Fruit fly (Drosophila melanogaster) whole organism, embryonic: ENCODE data around the gene CG9992.

Experiments
- Atf6 ChIP-seq: fragments of 200-800 bp; sonication (Bioruptor generic); IDR thresholded peaks from 2 replicates; pipeline ENCODE4 v1.3.6; 2022; ENCODE audit warnings: missing biosample characterization, missing genetic modification characterization
- Blimp-1 ChIP-seq: fragments of 200-800 bp; sonication (Bioruptor generic); optimal IDR thresholded peaks from 3 replicates; lab custom pipeline; 2018; ENCODE audit warnings: missing biosample characterization, missing genetic modification characterization, mild to moderate bottlenecking, moderate library complexity, missing genetic modification reagents
- BtbVII ChIP-seq: fragments of 200-800 bp; sonication (Bioruptor generic); optimal IDR thresholded peaks from 3 replicates; lab custom pipeline; 2017; ENCODE audit warnings: missing biosample characterization, mild to moderate bottlenecking, missing genetic modification characterization
- CG10209 ChIP-seq: fragments of 200-800 bp; sonication (Bioruptor generic); optimal IDR thresholded peaks from 3 replicates; lab custom pipeline; 2017; ENCODE audit warnings: missing biosample characterization, mild to moderate bottlenecking, missing genetic modification characterization, missing genetic modification reagents
- CG11695 ChIP-seq: fragments of 200-800 bp; sonication (Bioruptor generic); IDR thresholded peaks from 3 replicates; pipeline ENCODE4 v1.3.6; 2022; ENCODE audit warnings: missing biosample characterization, missing genetic modification characterization
- CG12219 ChIP-seq: fragments of 200-800 bp; sonication (Bioruptor generic); optimal IDR thresholded peaks from 3 replicates; lab custom pipeline; 2018; ENCODE audit warnings: missing biosample characterization, mild to moderate bottlenecking, missing genetic modification characterization
- CG1233 ChIP-seq: fragments of 200-800 bp; sonication (Bioruptor generic); optimal IDR thresholded peaks from 4 replicates; lab custom pipeline; 2018; ENCODE audit warnings: missing biosample characterization, mild to moderate bottlenecking, missing genetic modification characterization
- CG15073 ChIP-seq: fragments of 200-800 bp; sonication (Bioruptor generic); optimal IDR thresholded peaks from 2 replicates; lab custom pipeline; 2016; ENCODE audit warnings: missing biosample characterization, missing genetic modification characterization
- CG18599 ChIP-seq: fragments of 200-800 bp; sonication (Bioruptor generic); optimal IDR thresholded peaks from 3 replicates; lab custom pipeline; 2017; ENCODE audit warnings: missing biosample characterization, missing genetic modification characterization, mild to moderate bottlenecking, moderate library complexity, missing genetic modification reagents
- CG2875 ChIP-seq: fragments of 200-800 bp; sonication (Bioruptor generic); optimal IDR thresholded peaks from 2 replicates; lab custom pipeline; 2017; ENCODE audit warnings: missing biosample characterization, mild to moderate bottlenecking, missing genetic modification characterization, missing genetic modification reagents
- CG30020 ChIP-seq: fragments of 200-800 bp; optimal IDR thresholded peaks from 2 replicates; lab custom pipeline; 2019; ENCODE audit warnings: missing biosample characterization, mild to moderate bottlenecking, missing genetic modification characterization, moderate library complexity
- CG31224 ChIP-seq: fragments of 200-800 bp; sonication (Bioruptor generic); IDR thresholded peaks from 2 replicates; pipeline ENCODE4 v1.3.6; 2022; ENCODE audit warnings: missing biosample characterization, missing genetic modification characterization
- CG31365 ChIP-seq: fragments of 200-800 bp; sonication (Bioruptor generic); optimal IDR thresholded peaks from 2 replicates; lab custom pipeline; 2018; ENCODE audit warnings: missing biosample characterization, mild to moderate bottlenecking, missing genetic modification characterization
- CG4328 ChIP-seq: fragments of 200-800 bp; sonication (Bioruptor generic); optimal IDR thresholded peaks from 3 replicates; lab custom pipeline; 2017; ENCODE audit warnings: missing biosample characterization, missing genetic modification reagents, missing genetic modification characterization
- CG4820 ChIP-seq: fragments of 200-800 bp; sonication (Bioruptor generic); optimal IDR thresholded peaks from 3 replicates; lab custom pipeline; 2016; ENCODE audit warnings: missing biosample characterization, missing genetic modification characterization
- CG6689 ChIP-seq: fragments of 200-800 bp; sonication (Bioruptor generic); IDR thresholded peaks from 2 replicates; pipeline ENCODE4 v1.3.6; 2022; ENCODE audit warnings: missing biosample characterization, missing genetic modification characterization
- CG6854 ChIP-seq: fragments of 200-800 bp; sonication (Bioruptor generic); optimal IDR thresholded peaks from 3 replicates; lab custom pipeline; 2017; ENCODE audit warnings: missing biosample characterization, mild to moderate bottlenecking, missing genetic modification characterization
- CG7556 ChIP-seq: fragments of 200-800 bp; sonication (Bioruptor generic); optimal IDR thresholded peaks from 2 replicates; lab custom pipeline; 2017; ENCODE audit warnings: missing biosample characterization, mild to moderate bottlenecking, missing genetic modification characterization
- CG7928 ChIP-seq: fragments of 200-800 bp; sonication (Bioruptor generic); optimal IDR thresholded peaks from 2 replicates; lab custom pipeline; 2017; ENCODE audit warnings: missing biosample characterization, mild to moderate bottlenecking, missing genetic modification characterization
- CG8359 ChIP-seq: fragments of 200-800 bp; sonication (Bioruptor generic); optimal IDR thresholded peaks from 2 replicates; lab custom pipeline; 2017; ENCODE audit warnings: missing biosample characterization, mild to moderate bottlenecking, missing genetic modification characterization, borderline replicate concordance
- Eip74EF ChIP-seq, 2 experiments: fragments of 200-800 bp in 1 of 2; fragments of >200 bp in 1 of 2; sonication (Bioruptor generic) in 1 of 2; optimal IDR thresholded peaks; 2 replicates each; lab custom pipeline; 2017 to 2019; ENCODE audit warnings: missing biosample characterization in 2 of 2, missing genetic modification characterization in 2 of 2, mild to moderate bottlenecking in 1 of 2, moderate library complexity in 1 of 2
- Hr3 ChIP-seq: fragments of 200-800 bp; sonication (Bioruptor generic); optimal IDR thresholded peaks from 3 replicates; lab custom pipeline; 2016; ENCODE audit warnings: missing biosample characterization, missing genetic modification characterization
- Hr78 ChIP-seq, 2 experiments: fragments of 200-800 bp in 1 of 2; fragments of >200 bp in 1 of 2; sonication (Bioruptor generic) in 1 of 2; optimal IDR thresholded peaks; 2 replicates each; lab custom pipeline; 2017 to 2019; ENCODE audit warnings: missing biosample characterization in 2 of 2, missing genetic modification characterization in 2 of 2, mild to moderate bottlenecking in 1 of 2, moderate library complexity in 1 of 2
- Jarid2 ChIP-seq: fragments of 200-800 bp; sonication (Bioruptor generic); optimal IDR thresholded peaks from 3 replicates; lab custom pipeline; 2017; ENCODE audit warnings: mild to moderate bottlenecking, missing biosample characterization, missing genetic modification reagents, missing genetic modification characterization
- MESR4 ChIP-seq: fragments of 200-800 bp; sonication (Bioruptor generic); optimal IDR thresholded peaks from 2 replicates; lab custom pipeline; 2018; ENCODE audit warnings: missing biosample characterization, mild to moderate bottlenecking, missing genetic modification characterization, moderate library complexity
- Max ChIP-seq: fragments of 200-800 bp; sonication (Bioruptor generic); optimal IDR thresholded peaks from 2 replicates; lab custom pipeline; 2016; ENCODE audit warnings: missing biosample characterization, mild to moderate bottlenecking, missing genetic modification characterization
- Med ChIP-seq: fragments of 200-800 bp; sonication (Bioruptor generic); peaks from one replicate; lab custom pipeline; 2016; ENCODE audit warnings: missing biosample characterization, missing genetic modification characterization, mild to moderate bottlenecking, inconsistent platforms, moderate library complexity
- Mes4 ChIP-seq: fragments of 200-800 bp; sonication (Bioruptor generic); optimal IDR thresholded peaks from 2 replicates; lab custom pipeline; 2016; ENCODE audit warnings: missing biosample characterization, missing genetic modification characterization
- Nf-YC ChIP-seq: fragments of 200-800 bp; optimal IDR thresholded peaks from 3 replicates; lab custom pipeline; 2019; ENCODE audit warnings: missing biosample characterization, mild to moderate bottlenecking, missing genetic modification characterization, moderate library complexity
- NfI ChIP-seq: fragments of 200-800 bp; sonication (Bioruptor generic); optimal IDR thresholded peaks from 3 replicates; lab custom pipeline; 2018; ENCODE audit warnings: missing biosample characterization, mild to moderate bottlenecking, missing genetic modification characterization, moderate library complexity
- Sox100B ChIP-seq: fragments of 200-800 bp; sonication (Bioruptor generic); optimal IDR thresholded peaks from 3 replicates; lab custom pipeline; 2018; ENCODE audit warnings: missing biosample characterization, mild to moderate bottlenecking, missing genetic modification characterization
- Ssrp ChIP-seq: fragments of 200-800 bp; sonication (Bioruptor generic); optimal IDR thresholded peaks from 2 replicates; lab custom pipeline; 2018; ENCODE audit warnings: missing biosample characterization, mild to moderate bottlenecking, missing genetic modification characterization, moderate library complexity
- bcd ChIP-seq: fragments of 200-800 bp; sonication (Bioruptor generic); optimal IDR thresholded peaks from 2 replicates; lab custom pipeline; 2017; ENCODE audit warnings: missing biosample characterization, mild to moderate bottlenecking, missing genetic modification characterization
- cwo ChIP-seq: fragments of 200-800 bp; sonication (Bioruptor generic); optimal IDR thresholded peaks from 3 replicates; lab custom pipeline; 2017; ENCODE audit warnings: missing biosample characterization, missing genetic modification characterization, mild to moderate bottlenecking, moderate library complexity, missing genetic modification reagents
- dpn ChIP-seq, 2 experiments: fragments of 200-800 bp; sonication (Bioruptor generic); optimal IDR thresholded peaks; 3 replicates each; lab custom pipeline; 2016; ENCODE audit warnings: missing biosample characterization in 2 of 2, missing genetic modification characterization in 2 of 2
- fd96Cb ChIP-seq: fragments of 200-800 bp; sonication (Bioruptor generic); optimal IDR thresholded peaks from 2 replicates; lab custom pipeline; 2018; ENCODE audit warnings: missing biosample characterization, mild to moderate bottlenecking, missing genetic modification characterization, moderate library complexity
- gcm ChIP-seq: fragments of 200-800 bp; sonication (Bioruptor generic); optimal IDR thresholded peaks from 2 replicates; lab custom pipeline; 2019; ENCODE audit warnings: missing biosample characterization, mild to moderate bottlenecking, missing genetic modification characterization, moderate library complexity
- inv ChIP-seq: fragments of 200-800 bp; sonication (Bioruptor generic); IDR thresholded peaks from 2 replicates; pipeline ENCODE4 v1.3.6; 2022; ENCODE audit warnings: missing biosample characterization, missing genetic modification characterization; ENCODE audit not compliant: partially characterized antibody
- jigr1 ChIP-seq: fragments of 200-800 bp; sonication (Bioruptor generic); IDR thresholded peaks from 3 replicates; pipeline ENCODE4 v1.3.6; 2022; ENCODE audit warnings: missing biosample characterization, missing genetic modification characterization
- lilli ChIP-seq: fragments of 200-800 bp; sonication (Bioruptor generic); optimal IDR thresholded peaks from 3 replicates; lab custom pipeline; 2016; ENCODE audit warnings: missing biosample characterization, missing genetic modification characterization
- lmd ChIP-seq: fragments of 200-800 bp; sonication (Bioruptor generic); IDR thresholded peaks from 2 replicates; pipeline ENCODE4 v1.3.6; 2022; ENCODE audit warnings: missing biosample characterization, missing genetic modification characterization
- odd ChIP-seq: fragments of 200-800 bp; sonication (Bioruptor generic); optimal IDR thresholded peaks from 2 replicates; lab custom pipeline; 2017; ENCODE audit warnings: missing biosample characterization, mild to moderate bottlenecking, missing genetic modification characterization
- otp ChIP-seq: fragments of 200-800 bp; sonication (Bioruptor generic); IDR thresholded peaks from 3 replicates; pipeline ENCODE4, ENCODE4 v1.3.6; 2022; ENCODE audit warnings: missing biosample characterization, missing genetic modification characterization
- salm ChIP-seq: fragments of 200-800 bp; sonication (Bioruptor generic); optimal IDR thresholded peaks from 2 replicates; lab custom pipeline; 2018; ENCODE audit warnings: missing biosample characterization, mild to moderate bottlenecking, missing genetic modification characterization
- sens ChIP-seq: fragments of 200-800 bp; sonication (Bioruptor generic); peaks from one replicate; lab custom pipeline; 2016; ENCODE audit warnings: missing biosample characterization, missing genetic modification characterization
- stc ChIP-seq: fragments of 200-800 bp; sonication (Bioruptor generic); IDR thresholded peaks from 2 replicates; pipeline ENCODE4 v1.3.6; 2022; ENCODE audit warnings: missing biosample characterization, missing genetic modification characterization
- tio ChIP-seq: fragments of 200-800 bp; sonication (Bioruptor generic); optimal IDR thresholded peaks from 2 replicates; lab custom pipeline; 2017; ENCODE audit warnings: missing biosample characterization, missing genetic modification characterization, inconsistent platforms

CG9992 gene

DNA sequence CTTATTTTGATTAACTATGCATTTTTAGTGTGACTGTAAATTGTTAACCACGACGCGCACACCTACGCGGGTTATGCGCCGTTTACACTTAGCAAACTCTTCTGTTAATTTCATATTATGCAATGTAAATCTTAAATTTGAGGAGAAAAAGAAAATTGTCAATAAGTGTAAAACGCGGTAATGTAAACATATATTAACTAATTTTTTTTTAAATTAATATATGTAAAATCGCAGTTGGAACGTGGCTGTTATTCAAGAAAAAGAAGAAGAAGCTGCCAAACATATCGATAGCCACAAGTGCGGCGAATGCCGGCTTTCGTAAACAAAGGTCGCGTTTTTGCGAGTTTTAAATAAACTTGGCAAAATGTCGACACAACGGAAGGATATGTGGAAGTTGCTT is 6.7 kb upstream of the CG9992 start, which contains the start of the genes TH1 and mei-41 (continued):
- TF ChIP-seq cwo (peak; percentile 64), CG4820 (peak; percentile 82), Mes4 (GFP tag; lab: Kevin White, UChicago) (peak; percentile 13), Blimp-1 (GFP tag; lab: Kevin White, UChicago) (no peak), salm (tag; lab: Kevin White, UChicago) (peak; percentile 73), MESR4 (GFP tag; lab: Kevin White, UChicago) (no peak)

DNA sequence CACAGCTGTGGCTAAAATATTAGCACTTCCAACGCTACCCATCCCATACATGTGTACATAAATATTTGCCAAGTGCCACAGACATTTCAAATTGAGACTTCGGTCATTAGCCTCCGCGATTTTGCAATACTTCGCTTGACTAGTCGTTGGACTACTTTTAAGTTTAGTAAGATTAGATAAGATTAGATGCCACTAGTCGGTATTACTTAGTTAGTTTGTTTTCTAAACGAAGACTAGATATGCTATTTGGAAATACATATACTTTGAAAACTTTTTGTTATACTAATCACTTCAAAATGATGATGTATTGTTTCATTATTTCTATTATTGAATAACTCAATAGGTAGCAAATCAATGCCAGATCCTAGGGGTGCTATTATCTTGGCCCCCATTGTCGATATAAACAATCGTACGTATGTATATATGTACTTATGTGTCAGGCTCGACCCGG is 1.3 kb upstream of the CG9992 start:
- TF ChIP-seq CG11695 (GFP tag; lab: Robert Waterston, UW) (0 out of 3 replicates have a peak, but pooled peaks have one; percentile 31), CG6854 (GFP tag; lab: Kevin White, UChicago) (peak; percentile 25), CG2875 (peak; percentile 29), Max (peak; percentile 7), lmd (GFP tag; lab: Robert Waterston, UW) (0 out of 2 replicates have a peak, but pooled peaks have one; percentile 13), CG8359 (GFP tag; lab: Kevin White, UChicago) (no peak), jigr1 (no peak), CG12219 (peak; percentile 20), CG1233 (GFP tag; lab: Kevin White, UChicago) (peak; percentile 25), Hr3 (GFP tag; lab: Kevin White, UChicago) (peak; percentile 23), CG15073 (GFP tag; lab: Kevin White, UChicago) (no peak), CG18599 (GFP tag; lab: Kevin White, UChicago) (peak; percentile 73), inv (no peak), Sox100B (GFP tag; lab: Kevin White, UChicago) (peak; percentile 35), CG4328 (peak; percentile 16), Atf6 (GFP tag; lab: Robert Waterston, UW) (peak; percentile 51; the same call in 1 of the 2 replicates), odd (GFP tag; lab: Kevin White, UChicago) (peak; percentile 34), Hr78 (GFP tag; optimal IDR thresholded peaks at IDR 0.05; lab: Kevin White, UChicago) (peak in 1 of 2 experiments; percentile 5), NfI (GFP tag; lab: Kevin White, UChicago) (peak; percentile 35), dpn (GFP tag; optimal IDR thresholded peaks at IDR 0.05; lab: Kevin White, UChicago) (peak; percentile 2 to 39), bcd (GFP tag; lab: Kevin White, UChicago) (peak; percentile 35), CG7556 (GFP tag; lab: Kevin White, UChicago) (peak; percentile 52), CG6689 (GFP tag; lab: Robert Waterston, UW) (peak; percentile 17; the same call in 1 of the 2 replicates), CG30020 (tag; lab: Kevin White, UChicago) (no peak), fd96Cb (tag; lab: Kevin White, UChicago) (peak; percentile 2), sens (GFP tag; lab: Kevin White, UChicago) (peak; percentile 71), CG10209 (peak; percentile 54), CG31224 (GFP tag; lab: Robert Waterston, UW) (0 out of 2 replicates have a peak, but pooled peaks have one; percentile 10), lilli (peak; percentile 50), BtbVII (GFP tag; lab: Kevin White, UChicago) (peak; percentile 14), otp (no peak), Ssrp (tag; lab: Kevin White, UChicago) (peak; percentile 8), Nf-YC (tag; lab: Kevin White, UChicago) (peak; percentile 7), Med (GFP tag; lab: Kevin White, UChicago) (peak; percentile 86), CG31365 (tag; lab: Kevin White, UChicago) (peak; percentile 3), Jarid2 (GFP tag; lab: Kevin White, UChicago) (no peak), Eip74EF (GFP tag; optimal IDR thresholded peaks at IDR 0.05; lab: Kevin White, UChicago) (peak in 1 of 2 experiments; percentile 37), CG7928 (peak; percentile 12), tio (GFP tag; lab: Kevin White, UChicago) (peak; percentile 54), stc (GFP tag; lab: Robert Waterston, UW) (0 out of 2 replicates have a peak, but pooled peaks have one; percentile 15), gcm (GFP tag; lab: Kevin White, UChicago) (peak; percentile 18)
